Worm (Caenorhabditis elegans): ENCODE measurements around the gene C31E10.5.

ce11 chrX:14015366-14015765 is 19.7 kb upstream of the C31E10.5 start, which contains the start of gene C04C11.25:
- TF ChIP-seq W03F9.2 (tag; optimal IDR thresholded peaks at IDR 0.05) (no peak), dao-5 (tag; optimal IDR thresholded peaks at IDR 0.05) (no peak), him-1 (tag; optimal IDR thresholded peaks at IDR 0.05) (no peak)
